Fruit fly (Drosophila melanogaster) whole organism, embryonic: ENCODE results near the gene heix.

Experiments
- Antp ChIP-seq: fragments of 200-800 bp; sonication (Bioruptor generic); optimal IDR thresholded peaks from 3 replicates; lab custom pipeline; 2016; ENCODE audit warnings: missing biosample characterization, missing genetic modification characterization
- CG10565 ChIP-seq: fragments of 200-800 bp; sonication (Bioruptor generic); optimal IDR thresholded peaks from 3 replicates; lab custom pipeline; 2016; ENCODE audit warnings: missing biosample characterization, mild to moderate bottlenecking, missing genetic modification characterization
- CG10959 ChIP-seq: fragments of 200-800 bp; sonication (Bioruptor generic); IDR thresholded peaks from 2 replicates; pipeline ENCODE4 v1.3.6; 2022; ENCODE audit warnings: missing biosample characterization, missing genetic modification characterization
- CG11723 ChIP-seq: fragments of 200-800 bp; sonication (Bioruptor generic); optimal IDR thresholded peaks from 2 replicates; lab custom pipeline; 2017; ENCODE audit warnings: missing biosample characterization, mild to moderate bottlenecking, missing genetic modification characterization
- CG13123 ChIP-seq: fragments of 200-800 bp; sonication (Bioruptor generic); optimal IDR thresholded peaks from 2 replicates; lab custom pipeline; 2016; ENCODE audit warnings: missing biosample characterization, missing genetic modification characterization
- CG13424 ChIP-seq: fragments of 200-800 bp; sonication (Bioruptor generic); optimal IDR thresholded peaks from 2 replicates; lab custom pipeline; 2019; ENCODE audit warnings: missing biosample characterization, mild to moderate bottlenecking, missing genetic modification characterization, moderate library complexity
- CG13775 ChIP-seq: fragments of 200-800 bp; sonication (Bioruptor generic); optimal IDR thresholded peaks from 3 replicates; lab custom pipeline; 2017; ENCODE audit warnings: missing biosample characterization, mild to moderate bottlenecking, missing genetic modification characterization
- CG13894 ChIP-seq: fragments of 200-800 bp; sonication (Bioruptor generic); optimal IDR thresholded peaks from 3 replicates; lab custom pipeline; 2018; ENCODE audit warnings: missing biosample characterization, mild to moderate bottlenecking, missing genetic modification characterization, moderate library complexity
- CG15601 ChIP-seq: fragments of 200-800 bp; sonication (Bioruptor generic); optimal IDR thresholded peaks from 3 replicates; lab custom pipeline; 2019; ENCODE audit warnings: missing biosample characterization, mild to moderate bottlenecking, missing genetic modification characterization, moderate library complexity
- CG1603 ChIP-seq: fragments of 200-800 bp; sonication (Bioruptor generic); optimal IDR thresholded peaks from 2 replicates; lab custom pipeline; 2019; ENCODE audit warnings: missing biosample characterization, mild to moderate bottlenecking, missing genetic modification characterization, moderate library complexity
- CG17328 ChIP-seq: fragments of 200-800 bp; sonication (Bioruptor generic); IDR thresholded peaks from 2 replicates; pipeline ENCODE4 v1.3.6; 2022; ENCODE audit warnings: missing biosample characterization, missing genetic modification characterization
- CG17568 ChIP-seq: fragments of 200-800 bp; sonication (Bioruptor generic); optimal IDR thresholded peaks from 2 replicates; lab custom pipeline; 2018; ENCODE audit warnings: missing biosample characterization, mild to moderate bottlenecking, missing genetic modification characterization, moderate library complexity
- CG17829 ChIP-seq: fragments of 200-800 bp; optimal IDR thresholded peaks from 2 replicates; lab custom pipeline; 2019; ENCODE audit warnings: missing biosample characterization, mild to moderate bottlenecking, missing genetic modification characterization, moderate library complexity
- CG17912 ChIP-seq: fragments of 200-800 bp; sonication (Bioruptor generic); optimal IDR thresholded peaks from 2 replicates; lab custom pipeline; 2018; ENCODE audit warnings: missing biosample characterization, mild to moderate bottlenecking, missing genetic modification characterization
- CG1792 ChIP-seq: fragments of 200-800 bp; sonication (Bioruptor generic); optimal IDR thresholded peaks from 2 replicates; lab custom pipeline; 2016; ENCODE audit warnings: missing biosample characterization, missing genetic modification characterization
- CG2678 ChIP-seq: fragments of 200-800 bp; sonication (Bioruptor generic); optimal IDR thresholded peaks from 3 replicates; lab custom pipeline; 2019; ENCODE audit warnings: missing biosample characterization, mild to moderate bottlenecking, missing genetic modification characterization, moderate library complexity
- CG30020 ChIP-seq: fragments of 200-800 bp; optimal IDR thresholded peaks from 2 replicates; lab custom pipeline; 2019; ENCODE audit warnings: missing biosample characterization, mild to moderate bottlenecking, missing genetic modification characterization, moderate library complexity
- CG31388 ChIP-seq: fragments of 200-800 bp; sonication (Bioruptor generic); optimal IDR thresholded peaks from 2 replicates; lab custom pipeline; 2016; ENCODE audit warnings: missing biosample characterization, missing genetic modification characterization
- CG32767 ChIP-seq: fragments of 200-800 bp; sonication (Bioruptor generic); IDR thresholded peaks from 2 replicates; pipeline ENCODE4 v1.3.6; 2022; ENCODE audit warnings: missing biosample characterization, missing genetic modification characterization
- CG3847 ChIP-seq: fragments of 200-800 bp; sonication (Bioruptor generic); IDR thresholded peaks from 2 replicates; pipeline ENCODE4 v1.3.6; 2022; ENCODE audit warnings: missing biosample characterization, missing genetic modification characterization
- CG4282 ChIP-seq: fragments of 200-800 bp; sonication (Bioruptor generic); optimal IDR thresholded peaks from 2 replicates; lab custom pipeline; 2016; ENCODE audit warnings: missing biosample characterization, missing genetic modification characterization
- CG7928 ChIP-seq: fragments of 200-800 bp; sonication (Bioruptor generic); optimal IDR thresholded peaks from 2 replicates; lab custom pipeline; 2017; ENCODE audit warnings: missing biosample characterization, mild to moderate bottlenecking, missing genetic modification characterization
- CG9215 ChIP-seq: fragments of 200-800 bp; sonication (Bioruptor generic); IDR thresholded peaks from 2 replicates; pipeline ENCODE4 v1.3.6; 2022; ENCODE audit warnings: missing biosample characterization, missing genetic modification characterization
- CTCF ChIP-seq: fragments of 200-800 bp; sonication (Bioruptor generic); optimal IDR thresholded peaks from 2 replicates; lab custom pipeline; 2017; ENCODE audit warnings: missing biosample characterization, mild to moderate bottlenecking, missing genetic modification characterization, moderate library complexity
- CoRest ChIP-seq: fragments of 200-800 bp; sonication (Bioruptor generic); optimal IDR thresholded peaks from 3 replicates; lab custom pipeline; 2018; ENCODE audit warnings: missing biosample characterization, mild to moderate bottlenecking, missing genetic modification characterization, moderate library complexity
- ERR ChIP-seq: fragments of 200-800 bp; sonication (Bioruptor generic); optimal IDR thresholded peaks from 2 replicates; lab custom pipeline; 2016; ENCODE audit warnings: missing biosample characterization, missing genetic modification characterization
- Eip74EF ChIP-seq, 2 experiments: fragments of 200-800 bp in 1 of 2; fragments of >200 bp in 1 of 2; sonication (Bioruptor generic) in 1 of 2; optimal IDR thresholded peaks; 2 replicates each; lab custom pipeline; 2017 to 2019; ENCODE audit warnings: missing biosample characterization in 2 of 2, missing genetic modification characterization in 2 of 2, mild to moderate bottlenecking in 1 of 2, moderate library complexity in 1 of 2
- GATAe ChIP-seq: fragments of 200-800 bp; sonication (Bioruptor generic); conservative IDR thresholded peaks from 2 replicates; pipeline ENCODE4 v1.3.6; 2022; ENCODE audit warnings: missing biosample characterization, missing genetic modification characterization
- Hsf ChIP-seq: fragments of 200-800 bp; sonication (Bioruptor generic); optimal IDR thresholded peaks from 3 replicates; lab custom pipeline; 2016; ENCODE audit warnings: missing biosample characterization, missing genetic modification characterization
- Kr ChIP-seq: fragments of 200-800 bp; sonication (Bioruptor generic); optimal IDR thresholded peaks from 2 replicates; lab custom pipeline; 2017; ENCODE audit warnings: missing biosample characterization, mild to moderate bottlenecking, missing genetic modification characterization
- Lhr ChIP-seq: fragments of 200-800 bp; sonication (Bioruptor generic); optimal IDR thresholded peaks from 3 replicates; lab custom pipeline; 2017; ENCODE audit warnings: mild to moderate bottlenecking, missing biosample characterization, missing genetic modification reagents, missing genetic modification characterization
- Lpt ChIP-seq: fragments of >200 bp; optimal IDR thresholded peaks from 2 replicates; lab custom pipeline; 2018; ENCODE audit warnings: missing biosample characterization, missing genetic modification characterization
- Nf-YB ChIP-seq: fragments of 200-800 bp; sonication (Bioruptor generic); optimal IDR thresholded peaks from 3 replicates; lab custom pipeline; 2019; ENCODE audit warnings: missing biosample characterization, mild to moderate bottlenecking, missing genetic modification characterization, moderate library complexity
- Nf-YC ChIP-seq: fragments of 200-800 bp; optimal IDR thresholded peaks from 3 replicates; lab custom pipeline; 2019; ENCODE audit warnings: missing biosample characterization, mild to moderate bottlenecking, missing genetic modification characterization, moderate library complexity
- Oaz ChIP-seq: fragments of 200-800 bp; sonication (Bioruptor generic); IDR thresholded peaks from 2 replicates; pipeline ENCODE4 v1.3.6; 2022; ENCODE audit warnings: missing biosample characterization, missing genetic modification characterization
- Side ChIP-seq: fragments of 200-800 bp; sonication (Bioruptor generic); optimal IDR thresholded peaks from 2 replicates; lab custom pipeline; 2016; ENCODE audit warnings: missing biosample characterization, missing genetic modification characterization
- Trl ChIP-seq, 3 experiments: fragments of >200 bp in 2 of 3; fragments of 200-800 bp in 1 of 3; sonication (Bioruptor generic) in 1 of 3; optimal IDR thresholded peaks; 2 replicates in 1 of 3; 3 replicates in 2 of 3; lab custom pipeline; 2016 to 2017; ENCODE audit warnings: missing biosample characterization in 1 of 3, missing genetic modification characterization in 1 of 3
- Xbp1 ChIP-seq: fragments of 200-800 bp; sonication (Bioruptor generic); optimal IDR thresholded peaks from 3 replicates; lab custom pipeline; 2016; ENCODE audit warnings: missing biosample characterization, mild to moderate bottlenecking, missing genetic modification characterization
- az2 ChIP-seq: fragments of 200-800 bp; sonication (Bioruptor generic); optimal IDR thresholded peaks from 3 replicates; lab custom pipeline; 2016; ENCODE audit warnings: missing biosample characterization, missing genetic modification characterization
- dan ChIP-seq: fragments of 200-800 bp; sonication (Bioruptor generic); IDR thresholded peaks from 2 replicates; pipeline ENCODE4 v1.3.6; 2022; ENCODE audit warnings: missing biosample characterization, missing genetic modification characterization
- eyg ChIP-seq: fragments of 200-800 bp; sonication (Bioruptor generic); optimal IDR thresholded peaks from 3 replicates; lab custom pipeline; 2016; ENCODE audit warnings: missing biosample characterization, missing genetic modification characterization
- jing ChIP-seq: fragments of 200-800 bp; sonication (Bioruptor generic); optimal IDR thresholded peaks from 2 replicates; lab custom pipeline; 2018; ENCODE audit warnings: missing biosample characterization, mild to moderate bottlenecking, missing genetic modification characterization
- p53 ChIP-seq: fragments of 200-800 bp; sonication (Bioruptor generic); optimal IDR thresholded peaks from 2 replicates; lab custom pipeline; 2016; ENCODE audit warnings: missing biosample characterization, missing genetic modification characterization
- sim ChIP-seq: fragments of 200-800 bp; sonication (Bioruptor generic); IDR thresholded peaks from 2 replicates; pipeline ENCODE4 v1.3.6; 2022; ENCODE audit warnings: missing biosample characterization, missing genetic modification characterization
- ssp ChIP-seq: fragments of 200-800 bp; sonication (Bioruptor generic); IDR thresholded peaks from 2 replicates; pipeline ENCODE4 v1.3.6; 2022; ENCODE audit warnings: missing biosample characterization, missing genetic modification characterization
- tin ChIP-seq: fragments of 200-800 bp; sonication (Bioruptor generic); optimal IDR thresholded peaks from 3 replicates; lab custom pipeline; 2016; ENCODE audit warnings: missing biosample characterization, missing genetic modification characterization
- tna ChIP-seq: fragments of 200-800 bp; sonication (Bioruptor generic); IDR thresholded peaks from 2 replicates; pipeline ENCODE4 v1.3.6; 2022; ENCODE audit warnings: missing biosample characterization, missing genetic modification characterization; ENCODE audit not compliant: partially characterized antibody
- tup ChIP-seq: fragments of 200-800 bp; sonication (Bioruptor generic); optimal IDR thresholded peaks from 2 replicates; lab custom pipeline; 2016; ENCODE audit warnings: missing biosample characterization, mild to moderate bottlenecking, missing genetic modification characterization, moderate library complexity
- yki ChIP-seq: fragments of >200 bp; optimal IDR thresholded peaks from 3 replicates; lab custom pipeline; 2018

Gene heix

dm6 chr2L:16284306-16285299 lies 15.1 kb downstream of the heix start (continued):
- no peak for TF ChIP-seq Lhr (GFP tag; lab: Kevin White, UChicago)
- TF ChIP-seq CG17328 (GFP tag; lab: Robert Waterston, UW) = no peak
- no peak for TF ChIP-seq CG11723 (GFP tag; lab: Kevin White, UChicago)
- TF ChIP-seq CG1603 (tag; lab: Kevin White, UChicago) = peak; percentile 30
- TF ChIP-seq tup (GFP tag; lab: Kevin White, UChicago) = no peak
- no peak for TF ChIP-seq az2 (GFP tag; lab: Kevin White, UChicago)
- no peak for TF ChIP-seq jing
- TF ChIP-seq CG7928 = peak; percentile 25
- TF ChIP-seq CG13894 = peak; percentile 60
- peak; percentile 3 for TF ChIP-seq CG1792 (GFP tag; lab: Kevin White, UChicago)
- peak; percentile 72 for TF ChIP-seq CG17912 (GFP tag; lab: Kevin White, UChicago)
- no peak for TF ChIP-seq Lpt (GFP tag; lab: Kevin White, UChicago)
- TF ChIP-seq Hsf = peak; percentile 48
- no peak for TF ChIP-seq CG10959 (GFP tag; lab: Robert Waterston, UW)
- peak; percentile 9 for TF ChIP-seq CG4282 (GFP tag; lab: Kevin White, UChicago)
- TF ChIP-seq ssp = no peak
- TF ChIP-seq CG30020 = no peak
- TF ChIP-seq Side (GFP tag; lab: Kevin White, UChicago) = peak; percentile 63
- no peak for TF ChIP-seq CG17829 (tag; lab: Kevin White, UChicago)
- TF ChIP-seq dan (GFP tag; lab: Robert Waterston, UW) = no peak
- no peak for TF ChIP-seq CTCF (GFP tag; lab: Kevin White, UChicago)
- no peak for TF ChIP-seq CG3847
- TF ChIP-seq Eip74EF (GFP tag; optimal IDR thresholded peaks at IDR 0.05; lab: Kevin White, UChicago) = peak in 1 of 2 experiments; percentile 29
- peak; percentile 37 for TF ChIP-seq Antp (GFP tag; lab: Kevin White, UChicago)
- TF ChIP-seq CG13123 (GFP tag; lab: Kevin White, UChicago) = no peak
- no peak for TF ChIP-seq CG31388
- no peak for TF ChIP-seq CG17568
- TF ChIP-seq ERR (GFP tag; lab: Kevin White, UChicago) = no peak
- no peak for TF ChIP-seq Oaz
- TF ChIP-seq CG2678 (tag; lab: Kevin White, UChicago) = peak; percentile 74
- peak; percentile 61 for TF ChIP-seq CG13775 (GFP tag; lab: Kevin White, UChicago)
- no peak for TF ChIP-seq GATAe
- TF ChIP-seq Trl (optimal IDR thresholded peaks at IDR 0.05; lab: Kevin White, UChicago) = peak; percentile 94 to 99
- peak; percentile 13 for TF ChIP-seq Trl (GFP tag; optimal IDR thresholded peaks at IDR 0.05; lab: Kevin White, UChicago)
- TF ChIP-seq CG10565 (GFP tag; lab: Kevin White, UChicago) = no peak
- TF ChIP-seq sim = no peak
- peak; percentile 2 for TF ChIP-seq eyg
- TF ChIP-seq p53 (GFP tag; lab: Kevin White, UChicago) = no peak
- no peak for TF ChIP-seq tna
- peak; percentile 63 for TF ChIP-seq yki (lab: Kevin White, UChicago)
- TF ChIP-seq Kr (GFP tag; lab: Kevin White, UChicago) = peak; percentile 96
- peak; percentile 29 for TF ChIP-seq CG13424 (tag; lab: Kevin White, UChicago)
- no peak for TF ChIP-seq CG32767 (GFP tag; lab: Robert Waterston, UW)
- peak; percentile 0 for TF ChIP-seq CG15601
- TF ChIP-seq Xbp1 (GFP tag; lab: Kevin White, UChicago) = peak; percentile 36
- peak; percentile 18 for TF ChIP-seq Nf-YB (GFP tag; lab: Kevin White, UChicago)
- no peak for TF ChIP-seq CG9215 (GFP tag; lab: Robert Waterston, UW)
- TF ChIP-seq tin (GFP tag; lab: Kevin White, UChicago) = no peak
- peak; percentile 46 for TF ChIP-seq CoRest (tag; lab: Kevin White, UChicago)
- peak; percentile 1 for TF ChIP-seq Nf-YC (tag; lab: Kevin White, UChicago)
